Fruit fly (Drosophila melanogaster) Kc167 (cell line): ENCODE data around the gene gammaTub37C.

Experiments
- Myc ChIP-seq: fragments of >200 bp; optimal IDR thresholded peaks from 2 replicates; lab custom pipeline; 2017; ENCODE audit warnings: missing external identifiers
- insv ChIP-seq: fragments of >200 bp; optimal IDR thresholded peaks from 3 replicates; lab custom pipeline; 2018; ENCODE audit warnings: missing external identifiers

- TF ChIP-seq Myc (lab: Kevin White, UChicago) = no peak
- TF ChIP-seq insv (lab: Kevin White, UChicago) = no peak
These were observed 19.5 kb downstream of the gammaTub37C start for dm6 chr2L:19165998-19166397.
